Fruit fly (Drosophila melanogaster) whole organism: ENCODE measurements around the gene CG42449.

Experiments used
- pan ChIP-seq: fragments of >200 bp; optimal IDR thresholded peaks from 2 replicates; lab custom pipeline; 2017
- psq ChIP-seq: fragments of >200 bp; optimal IDR thresholded peaks from 2 replicates; lab custom pipeline; 2017
- usp ChIP-seq: fragments of >200 bp; optimal IDR thresholded peaks from 2 replicates; lab custom pipeline; 2017; ENCODE audit warnings: missing biosample characterization, missing genetic modification characterization, mixed read lengths

DNA sequence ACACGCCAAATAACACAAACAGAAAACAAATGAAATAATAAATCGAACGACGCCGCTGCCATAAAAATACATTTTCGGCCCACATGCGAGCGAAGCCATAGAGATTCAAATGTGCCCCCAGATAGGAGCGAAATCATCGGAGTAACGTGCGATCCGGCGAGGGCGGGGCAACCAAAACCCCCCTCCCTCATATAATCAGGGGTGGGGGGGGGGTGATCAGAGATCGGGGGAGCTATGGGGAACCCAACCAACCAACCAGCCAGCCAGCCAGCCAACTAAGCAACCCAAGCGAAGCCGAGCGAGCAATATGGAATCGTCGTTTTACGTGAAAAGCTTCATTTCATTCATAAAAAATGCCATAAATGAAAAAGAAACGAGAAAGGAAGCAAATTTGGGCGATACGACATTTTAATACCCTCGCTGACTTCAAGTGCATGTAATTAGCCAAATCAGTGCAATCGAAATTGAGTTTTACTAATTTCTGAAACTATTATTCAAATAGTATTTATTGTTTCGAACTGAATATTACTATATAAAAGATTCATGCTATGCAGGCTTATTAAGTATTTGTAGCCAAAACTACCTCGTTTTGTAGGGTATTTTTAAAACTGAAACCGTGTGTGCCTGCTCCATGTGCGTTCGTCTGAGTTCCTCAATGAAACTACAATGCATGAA is 16.9 kb downstream of the CG42449 start:
- TF ChIP-seq psq (lab: Kevin White, UChicago) (no peak), usp (GFP tag; lab: Kevin White, UChicago) (no peak), pan (lab: Kevin White, UChicago) (peak; percentile 70)
